Worm (Caenorhabditis elegans): ENCODE measurements around the gene plpp-1.2.

- TF ChIP-seq pag-3 (tag; optimal IDR thresholded peaks at IDR 0.05; ENCODE audit: borderline replicate concordance): no peak
- no peak for TF ChIP-seq unc-86 (tag; optimal IDR thresholded peaks at IDR 0.05)
- TF ChIP-seq pqm-1 (tag; optimal IDR thresholded peaks at IDR 0.05): no peak
- no peak for TF ChIP-seq gmeb-2 (tag; optimal IDR thresholded peaks at IDR 0.05)
- no peak for TF ChIP-seq hlh-13 (GFP tag; optimal IDR thresholded peaks at IDR 0.05)
- no peak for TF ChIP-seq ceh-31 (tag; optimal IDR thresholded peaks at IDR 0.05)
- no peak for TF ChIP-seq hlh-8 (tag; optimal IDR thresholded peaks at IDR 0.05)
- TF ChIP-seq rnt-1 (tag; optimal IDR thresholded peaks at IDR 0.05): no peak
- TF ChIP-seq pros-1 (tag; optimal IDR thresholded peaks at IDR 0.05): no peak
- no peak for TF ChIP-seq ceh-9 (tag; optimal IDR thresholded peaks at IDR 0.05)
- no peak for TF ChIP-seq zip-5 (tag; optimal IDR thresholded peaks at IDR 0.05)
- no peak for TF ChIP-seq eyg-1 (tag; optimal IDR thresholded peaks at IDR 0.05)
Observed at ce11 chrII:6501420-6501819, 16.1 kb downstream of the plpp-1.2 start, which contains the start of gene R05G9.3.
